Fruit fly (Drosophila melanogaster) whole organism, embryonic: ENCODE results near the gene Pax.

Experiments
- Awh ChIP-seq: fragments of 200-800 bp; sonication (Bioruptor generic); IDR thresholded peaks from 2 replicates; pipeline ENCODE4, ENCODE4 v1.3.6; 2022; ENCODE audit warnings: missing biosample characterization, missing genetic modification characterization
- Blimp-1 ChIP-seq: fragments of 200-800 bp; sonication (Bioruptor generic); optimal IDR thresholded peaks from 3 replicates; lab custom pipeline; 2018; ENCODE audit warnings: missing biosample characterization, missing genetic modification characterization, mild to moderate bottlenecking, moderate library complexity, missing genetic modification reagents
- C15 ChIP-seq: fragments of 200-800 bp; sonication (Bioruptor generic); IDR thresholded peaks from 3 replicates; pipeline ENCODE4 v1.3.6; 2022; ENCODE audit warnings: missing biosample characterization, missing genetic modification characterization
- CG10147 ChIP-seq: fragments of 200-800 bp; sonication (Bioruptor generic); optimal IDR thresholded peaks from 2 replicates; lab custom pipeline; 2019; ENCODE audit warnings: missing biosample characterization, mild to moderate bottlenecking, missing genetic modification characterization, moderate library complexity
- CG11398 ChIP-seq: fragments of 200-800 bp; sonication (Bioruptor generic); optimal IDR thresholded peaks from 2 replicates; lab custom pipeline; 2016; ENCODE audit warnings: missing biosample characterization, missing genetic modification characterization
- CG15011 ChIP-seq: fragments of 200-800 bp; sonication (Bioruptor generic); optimal IDR thresholded peaks from 3 replicates; lab custom pipeline; 2018; ENCODE audit warnings: missing biosample characterization, mild to moderate bottlenecking, missing genetic modification characterization
- CG15073 ChIP-seq: fragments of 200-800 bp; sonication (Bioruptor generic); optimal IDR thresholded peaks from 2 replicates; lab custom pipeline; 2016; ENCODE audit warnings: missing biosample characterization, missing genetic modification characterization
- CG15269 ChIP-seq: fragments of 200-800 bp; sonication (Bioruptor generic); optimal IDR thresholded peaks from 2 replicates; lab custom pipeline; 2018; ENCODE audit warnings: missing biosample characterization, mild to moderate bottlenecking, missing genetic modification characterization, moderate library complexity
- CG15514 ChIP-seq: fragments of 200-800 bp; sonication (Bioruptor generic); optimal IDR thresholded peaks from 3 replicates; lab custom pipeline; 2017; ENCODE audit warnings: missing biosample characterization, missing genetic modification characterization, mild to moderate bottlenecking, moderate library complexity, missing genetic modification reagents
- CG16813 ChIP-seq: fragments of 200-800 bp; sonication (Bioruptor generic); IDR thresholded peaks from 3 replicates; pipeline ENCODE4 v1.3.6; 2022; ENCODE audit warnings: missing biosample characterization, missing genetic modification characterization; ENCODE audit not compliant: partially characterized antibody
- CG2678 ChIP-seq: fragments of 200-800 bp; sonication (Bioruptor generic); optimal IDR thresholded peaks from 3 replicates; lab custom pipeline; 2019; ENCODE audit warnings: missing biosample characterization, mild to moderate bottlenecking, missing genetic modification characterization, moderate library complexity
- CG31365 ChIP-seq: fragments of 200-800 bp; sonication (Bioruptor generic); optimal IDR thresholded peaks from 2 replicates; lab custom pipeline; 2018; ENCODE audit warnings: missing biosample characterization, mild to moderate bottlenecking, missing genetic modification characterization
- CG32532 ChIP-seq: fragments of 200-800 bp; sonication (Bioruptor generic); IDR thresholded peaks from 2 replicates; pipeline ENCODE4 v1.3.6; 2022; ENCODE audit warnings: missing biosample characterization, missing genetic modification characterization
- CG3847 ChIP-seq: fragments of 200-800 bp; sonication (Bioruptor generic); IDR thresholded peaks from 2 replicates; pipeline ENCODE4 v1.3.6; 2022; ENCODE audit warnings: missing biosample characterization, missing genetic modification characterization
- CG5953 ChIP-seq: fragments of 200-800 bp; sonication (Bioruptor generic); IDR thresholded peaks from 2 replicates; pipeline ENCODE4 v1.3.6; 2022; ENCODE audit warnings: missing biosample characterization, missing genetic modification characterization
- CG6791 ChIP-seq: fragments of 200-800 bp; sonication (Bioruptor generic); IDR thresholded peaks from 3 replicates; pipeline ENCODE4 v1.3.6; 2022; ENCODE audit warnings: missing biosample characterization, missing genetic modification characterization; ENCODE audit not compliant: partially characterized antibody
- CG7839 ChIP-seq: fragments of 200-800 bp; sonication (Bioruptor generic); optimal IDR thresholded peaks from 3 replicates; lab custom pipeline; 2018; ENCODE audit warnings: missing biosample characterization, mild to moderate bottlenecking, missing genetic modification characterization, moderate library complexity
- CG8478 ChIP-seq: fragments of >200 bp; optimal IDR thresholded peaks from 2 replicates; lab custom pipeline; 2018
- CG9876 ChIP-seq: fragments of 200-800 bp; sonication (Bioruptor generic); optimal IDR thresholded peaks from 2 replicates; lab custom pipeline; 2016; ENCODE audit warnings: missing biosample characterization, missing genetic modification characterization
- Camta ChIP-seq: fragments of 200-800 bp; sonication (Bioruptor generic); optimal IDR thresholded peaks from 2 replicates; lab custom pipeline; 2016; ENCODE audit warnings: missing biosample characterization, missing genetic modification characterization
- H2.0 ChIP-seq: fragments of 200-800 bp; sonication (Bioruptor generic); IDR thresholded peaks from 2 replicates; pipeline ENCODE4 v1.3.6; 2022; ENCODE audit warnings: missing biosample characterization, missing genetic modification characterization
- Hr3 ChIP-seq: fragments of 200-800 bp; sonication (Bioruptor generic); optimal IDR thresholded peaks from 3 replicates; lab custom pipeline; 2016; ENCODE audit warnings: missing biosample characterization, missing genetic modification characterization
- Lim3 ChIP-seq: fragments of 200-800 bp; sonication (Bioruptor generic); IDR thresholded peaks from 2 replicates; pipeline ENCODE4 v1.3.6; 2022; ENCODE audit warnings: missing biosample characterization, missing genetic modification characterization
- Mrtf ChIP-seq: fragments of 200-800 bp; sonication (Bioruptor generic); IDR thresholded peaks from 3 replicates; pipeline ENCODE4 v1.3.6; 2022; ENCODE audit warnings: missing biosample characterization, missing genetic modification characterization
- NC2β ChIP-seq: fragments of 200-800 bp; sonication (Bioruptor generic); optimal IDR thresholded peaks from 2 replicates; lab custom pipeline; 2016; ENCODE audit warnings: missing biosample characterization, missing genetic modification characterization
- Nf-YA ChIP-seq: fragments of 200-800 bp; sonication (Bioruptor generic); IDR thresholded peaks from 2 replicates; pipeline ENCODE4 v1.3.6; 2022; ENCODE audit warnings: missing biosample characterization, missing genetic modification characterization
- Scr ChIP-seq: fragments of 200-800 bp; sonication (Bioruptor generic); IDR thresholded peaks from 2 replicates; pipeline ENCODE4 v1.3.6; 2022; ENCODE audit warnings: missing biosample characterization, missing genetic modification characterization; ENCODE audit not compliant: partially characterized antibody
- Sox100B ChIP-seq: fragments of 200-800 bp; sonication (Bioruptor generic); optimal IDR thresholded peaks from 3 replicates; lab custom pipeline; 2018; ENCODE audit warnings: missing biosample characterization, mild to moderate bottlenecking, missing genetic modification characterization
- Xbp1 ChIP-seq: fragments of 200-800 bp; sonication (Bioruptor generic); optimal IDR thresholded peaks from 3 replicates; lab custom pipeline; 2016; ENCODE audit warnings: missing biosample characterization, mild to moderate bottlenecking, missing genetic modification characterization
- bbx ChIP-seq: fragments of 200-800 bp; sonication (Bioruptor generic); IDR thresholded peaks from 2 replicates; pipeline ENCODE4 v1.3.6; 2022; ENCODE audit warnings: missing biosample characterization, missing genetic modification characterization; ENCODE audit not compliant: partially characterized antibody
- chinmo ChIP-seq: fragments of 200-800 bp; sonication (Bioruptor generic); IDR thresholded peaks from 4 replicates; pipeline ENCODE4 v1.3.6; 2022; ENCODE audit warnings: missing biosample characterization, missing genetic modification characterization; ENCODE audit not compliant: partially characterized antibody
- chm ChIP-seq: fragments of 200-800 bp; sonication (Bioruptor generic); IDR thresholded peaks from 2 replicates; pipeline ENCODE4 v1.3.6; 2022; ENCODE audit warnings: missing biosample characterization, missing genetic modification characterization
- ci ChIP-seq: fragments of 200-800 bp; sonication (Bioruptor generic); IDR thresholded peaks from 3 replicates; pipeline ENCODE4 v1.3.6; 2022; ENCODE audit warnings: missing biosample characterization, missing genetic modification characterization
- dmrt11E ChIP-seq: fragments of 200-800 bp; sonication (Bioruptor generic); optimal IDR thresholded peaks from 3 replicates; lab custom pipeline; 2018; ENCODE audit warnings: missing biosample characterization, mild to moderate bottlenecking, missing genetic modification characterization, moderate library complexity
- eyg ChIP-seq: fragments of 200-800 bp; sonication (Bioruptor generic); optimal IDR thresholded peaks from 3 replicates; lab custom pipeline; 2016; ENCODE audit warnings: missing biosample characterization, missing genetic modification characterization
- gce ChIP-seq: fragments of 200-800 bp; sonication (Bioruptor generic); IDR thresholded peaks from 3 replicates; pipeline ENCODE4 v1.3.6; 2022; ENCODE audit warnings: missing biosample characterization, missing genetic modification characterization
- gt ChIP-seq: fragments of 200-800 bp; sonication (Bioruptor generic); IDR thresholded peaks from 2 replicates; pipeline ENCODE4 v1.3.6; 2022; ENCODE audit warnings: missing biosample characterization, missing genetic modification characterization
- hkb ChIP-seq, 2 experiments: fragments of 200-800 bp in 1 of 2; fragments of >200 bp in 1 of 2; sonication (Bioruptor generic) in 1 of 2; IDR thresholded peaks in 1 of 2; optimal IDR thresholded peaks in 1 of 2; 2 replicates each; pipeline versions ENCODE4 v1.3.6 to Lab custom; 2017 to 2022; ENCODE audit warnings: missing biosample characterization in 1 of 2, missing genetic modification characterization in 1 of 2
- kni ChIP-seq: fragments of 200-800 bp; sonication (Bioruptor generic); optimal IDR thresholded peaks from 3 replicates; lab custom pipeline; 2017; ENCODE audit warnings: mild to moderate bottlenecking, missing biosample characterization, missing genetic modification reagents, missing genetic modification characterization
- knrl ChIP-seq: fragments of 200-800 bp; sonication (Bioruptor generic); IDR thresholded peaks from 3 replicates; pipeline ENCODE4 v1.3.6; 2022; ENCODE audit warnings: missing biosample characterization, missing genetic modification characterization; ENCODE audit not compliant: partially characterized antibody
- lilli ChIP-seq: fragments of 200-800 bp; sonication (Bioruptor generic); optimal IDR thresholded peaks from 3 replicates; lab custom pipeline; 2016; ENCODE audit warnings: missing biosample characterization, missing genetic modification characterization
- pzg ChIP-seq: fragments of 200-800 bp; sonication (Bioruptor generic); optimal IDR thresholded peaks from 3 replicates; lab custom pipeline; 2018; ENCODE audit warnings: missing biosample characterization, mild to moderate bottlenecking, missing genetic modification characterization, moderate library complexity
- rib ChIP-seq: fragments of 200-800 bp; sonication (Bioruptor generic); IDR thresholded peaks from 2 replicates; pipeline ENCODE4 v1.3.6; 2022; ENCODE audit warnings: missing biosample characterization, missing genetic modification characterization
- sc ChIP-seq, 3 experiments: fragments of >200 bp in 2 of 3; fragments of 200-800 bp in 1 of 3; sonication (Bioruptor generic) in 1 of 3; optimal IDR thresholded peaks; 2 replicates in 2 of 3; 3 replicates in 1 of 3; lab custom pipeline; 2017; ENCODE audit warnings: mild to moderate bottlenecking in 1 of 3, missing biosample characterization in 1 of 3, missing genetic modification characterization in 1 of 3, missing genetic modification reagents in 1 of 3
- sens-2 ChIP-seq: fragments of 200-800 bp; sonication (Bioruptor generic); IDR thresholded peaks from 2 replicates; pipeline ENCODE4 v1.3.6; 2022; ENCODE audit warnings: missing biosample characterization, missing genetic modification characterization
- sisA ChIP-seq: fragments of 200-800 bp; sonication (Bioruptor generic); IDR thresholded peaks from 2 replicates; pipeline ENCODE4 v1.3.6; 2022; ENCODE audit warnings: missing biosample characterization, missing genetic modification characterization
- sug ChIP-seq: fragments of 200-800 bp; optimal IDR thresholded peaks from 2 replicates; lab custom pipeline; 2019; ENCODE audit warnings: missing biosample characterization, mild to moderate bottlenecking, missing genetic modification characterization, moderate library complexity
- trem ChIP-seq: fragments of 200-800 bp; optimal IDR thresholded peaks from 3 replicates; lab custom pipeline; 2019; ENCODE audit warnings: missing biosample characterization, mild to moderate bottlenecking, missing genetic modification characterization, moderate library complexity
- tx ChIP-seq: fragments of 200-800 bp; sonication (Bioruptor generic); optimal IDR thresholded peaks from 2 replicates; lab custom pipeline; 2016; ENCODE audit warnings: missing biosample characterization, missing genetic modification characterization
- zf30C ChIP-seq: fragments of 200-800 bp; sonication (Bioruptor generic); optimal IDR thresholded peaks from 3 replicates; lab custom pipeline; 2018; ENCODE audit warnings: missing biosample characterization, mild to moderate bottlenecking, missing genetic modification characterization

Pax gene

DNA sequence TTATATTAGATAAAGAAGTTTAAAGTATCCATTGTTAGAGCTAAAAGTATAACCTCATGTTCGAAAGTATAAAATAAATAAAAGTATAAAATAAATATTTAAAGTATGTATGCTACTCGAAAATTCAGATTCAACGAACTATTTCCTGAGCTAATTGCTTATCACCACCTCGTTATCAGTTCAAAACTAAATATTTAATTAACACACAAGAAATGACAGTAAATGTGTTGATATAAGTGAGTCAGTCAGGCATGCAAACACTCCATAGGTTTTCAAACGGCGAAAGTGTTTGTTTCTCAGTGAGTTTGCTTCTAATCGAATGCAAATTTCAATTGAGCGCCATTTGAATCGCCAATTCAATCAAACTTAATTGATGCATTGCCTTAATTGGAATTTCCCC is 7.9 kb upstream of the Pax start (continued):
- TF ChIP-seq CG15011 (GFP tag; lab: Kevin White, UChicago) (peak; percentile 51), tx (GFP tag; lab: Kevin White, UChicago) (no peak), CG6791 (GFP tag; lab: Robert Waterston, UW) (no peak), CG31365 (peak; percentile 66), Xbp1 (no peak), CG15514 (GFP tag; lab: Kevin White, UChicago) (peak; percentile 27), Blimp-1 (GFP tag; lab: Kevin White, UChicago) (peak; percentile 67), CG8478 (lab: Kevin White, UChicago) (no peak), gce (GFP tag; lab: Robert Waterston, UW) (no peak), H2.0 (GFP tag; lab: Robert Waterston, UW) (no peak), eyg (no peak), Mrtf (GFP tag; lab: Robert Waterston, UW) (no peak), Camta (GFP tag; lab: Kevin White, UChicago) (no peak), hkb (optimal IDR thresholded peaks at IDR 0.05; lab: Kevin White, UChicago) (no peak), hkb (GFP tag; IDR thresholded peaks at IDR 0.05; lab: Robert Waterston, UW) (peak; percentile 38; the same call in 1 of the 2 replicates), zf30C (no peak), CG32532 (no peak), CG2678 (peak; percentile 76), trem (peak; percentile 53), CG9876 (no peak), chm (GFP tag; lab: Robert Waterston, UW) (no peak), Sox100B (GFP tag; lab: Kevin White, UChicago) (peak; percentile 65), kni (GFP tag; lab: Kevin White, UChicago) (peak; percentile 52), CG15073 (GFP tag; lab: Kevin White, UChicago) (no peak), CG11398 (GFP tag; lab: Kevin White, UChicago) (no peak), gt (GFP tag; lab: Robert Waterston, UW) (no peak), Scr (GFP tag; lab: Robert Waterston, UW) (no peak), sisA (GFP tag; lab: Robert Waterston, UW) (no peak), lilli (GFP tag; lab: Kevin White, UChicago) (no peak), CG5953 (GFP tag; lab: Robert Waterston, UW) (no peak), pzg (GFP tag; lab: Kevin White, UChicago) (no peak), Awh (GFP tag; lab: Robert Waterston, UW) (peak; percentile 36; the same call in 1 of the 2 replicates), Hr3 (GFP tag; lab: Kevin White, UChicago) (no peak), CG10147 (peak; percentile 35), ci (GFP tag; lab: Robert Waterston, UW) (peak; percentile 56; the same call in 1 of the 3 replicates), C15 (no peak), rib (no peak), sens-2 (GFP tag; lab: Robert Waterston, UW) (no peak), Lim3 (GFP tag; lab: Robert Waterston, UW) (no peak), sc (optimal IDR thresholded peaks at IDR 0.05; lab: Kevin White, UChicago) (no peak), sc (GFP tag; optimal IDR thresholded peaks at IDR 0.05; lab: Kevin White, UChicago) (peak; percentile 44), knrl (GFP tag; lab: Robert Waterston, UW) (no peak), sug (tag; lab: Kevin White, UChicago) (peak; percentile 30), CG15269 (tag; lab: Kevin White, UChicago) (peak; percentile 15), CG3847 (GFP tag; lab: Robert Waterston, UW) (no peak), CG7839 (tag; lab: Kevin White, UChicago) (peak; percentile 18), bbx (GFP tag; lab: Robert Waterston, UW) (no peak), dmrt11E (tag; lab: Kevin White, UChicago) (peak; percentile 81), CG16813 (GFP tag; lab: Robert Waterston, UW) (no peak), Nf-YA (GFP tag; lab: Robert Waterston, UW) (no peak), chinmo (GFP tag; lab: Robert Waterston, UW) (no peak), NC2β (GFP tag; lab: Kevin White, UChicago) (peak; percentile 15)
